Worm (Caenorhabditis elegans): Measurements from ENCODE around the gene C16C8.18.
A peak's percentile ranks its signal among the peaks of the same experiment; 100 is the strongest.

Gene C16C8.18

DNA sequence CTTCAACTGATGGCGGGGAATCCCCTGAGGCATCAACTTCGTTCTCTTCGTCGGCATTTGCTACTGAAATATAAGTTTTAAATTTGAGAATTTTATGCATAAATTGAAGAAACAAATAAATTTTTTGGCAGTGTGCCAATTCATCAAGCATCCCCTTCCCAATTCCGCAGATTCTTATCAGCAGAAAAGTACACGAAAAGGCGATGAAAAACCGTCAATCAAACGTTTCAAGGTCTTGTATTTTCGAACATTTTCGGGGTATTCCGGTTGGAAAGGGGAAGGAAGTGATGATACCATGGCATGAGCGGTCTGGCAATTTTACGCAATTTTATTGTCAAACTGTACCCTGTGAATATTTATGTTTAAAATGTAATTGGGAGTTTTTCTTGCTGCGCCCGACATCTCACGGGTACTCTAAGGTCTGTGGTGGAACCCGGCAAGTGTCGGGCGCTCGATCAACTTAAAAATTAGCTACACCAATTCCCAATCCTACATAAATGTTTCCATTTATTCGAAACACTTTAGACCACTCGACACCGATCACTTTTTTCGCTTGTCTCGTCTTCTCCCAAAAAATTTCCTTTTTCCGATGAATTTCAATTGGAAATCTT, 5.5 kb downstream of the C16C8.18 start:
- TF ChIP-seq pbrm-1 (GFP tag; IDR thresholded peaks at IDR 0.05): no peak
- no peak for TF ChIP-seq lin-26 (GFP tag; IDR thresholded peaks at IDR 0.05)
- no peak for TF ChIP-seq dpl-1 (GFP tag; optimal IDR thresholded peaks at IDR 0.05)
- peak; percentile 17 for TF ChIP-seq ets-4 (GFP tag; optimal IDR thresholded peaks at IDR 0.05)
- no peak for TF ChIP-seq rpc-1 (optimal IDR thresholded peaks at IDR 0.05)
- no peak for TF ChIP-seq rpc-1 (tag; optimal IDR thresholded peaks at IDR 0.05)
- no peak for TF ChIP-seq hmg-1.2 (GFP tag; IDR thresholded peaks at IDR 0.05)
- TF ChIP-seq nhr-80 (tag; optimal IDR thresholded peaks at IDR 0.05): peak; percentile 30
- TF ChIP-seq lin-35 (GFP tag; optimal IDR thresholded peaks at IDR 0.05): no peak
- no peak for TF ChIP-seq him-1 (tag; optimal IDR thresholded peaks at IDR 0.05)
- no peak for TF ChIP-seq nfyb-1 (GFP tag; IDR thresholded peaks at IDR 0.05)
- no peak for TF ChIP-seq ceh-79 (tag; optimal IDR thresholded peaks at IDR 0.05)
- no peak for TF ChIP-seq T07F8.4 (tag; optimal IDR thresholded peaks at IDR 0.05)
- no peak for TF ChIP-seq Y53F4B.3 (GFP tag; IDR thresholded peaks at IDR 0.05)
- no peak for TF ChIP-seq tlf-1 (GFP tag; optimal IDR thresholded peaks at IDR 0.05)
- TF ChIP-seq snpc-4 (GFP tag; optimal IDR thresholded peaks at IDR 0.05): no peak
- peak; percentile 3 to 75 (median 58) for TF ChIP-seq snpc-4 (tag; optimal IDR thresholded peaks at IDR 0.05)
- TF ChIP-seq nfya-2 (GFP tag; IDR thresholded peaks at IDR 0.05): no peak
- no peak for TF ChIP-seq lir-1 (GFP tag; conservative IDR thresholded peaks at IDR 0.05)
- TF ChIP-seq aptf-2 (GFP tag; conservative IDR thresholded peaks at IDR 0.05): no peak
- no peak for TF ChIP-seq lsl-1 (GFP tag; optimal IDR thresholded peaks at IDR 0.05)
- TF ChIP-seq ZK185.1 (tag; optimal IDR thresholded peaks at IDR 0.05; ENCODE audit: poor library complexity, severe bottlenecking): no peak
- no peak for TF ChIP-seq B0336.3 (GFP tag; IDR thresholded peaks at IDR 0.05)
- TF ChIP-seq dox-1 (GFP tag; IDR thresholded peaks at IDR 0.05): 0 out of 2 replicates have a peak, but pooled peaks have one; percentile 16

DNA sequence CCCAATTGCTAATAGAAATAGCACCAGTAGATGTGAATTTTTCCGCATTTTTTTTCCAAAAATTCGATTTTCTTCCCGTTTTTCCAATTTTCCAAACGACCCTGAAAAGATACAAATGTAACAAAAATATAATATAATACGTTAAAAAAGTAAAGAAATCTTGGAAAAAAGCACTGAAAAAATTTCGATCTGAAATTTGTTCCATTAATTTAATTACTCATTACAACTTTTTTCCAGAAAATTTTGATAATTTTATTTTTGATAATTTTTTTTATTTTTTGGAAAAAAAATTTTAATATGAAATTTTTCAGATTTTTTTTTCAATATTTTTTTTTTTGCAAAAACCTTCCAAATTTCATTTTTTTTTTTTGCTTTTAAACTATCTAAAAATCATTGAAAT, 6.9 kb downstream of the C16C8.18 start, which contains the start of gene skpo-2:
skpo-2 (minus strand) TSS at position 101 of the 400 bp plus-strand sequence.
- TF ChIP-seq mel-28 (tag; optimal IDR thresholded peaks at IDR 0.05; ENCODE audit: borderline replicate concordance) (no peak), unc-130 (GFP tag; optimal IDR thresholded peaks at IDR 0.05) (no peak)

DNA sequence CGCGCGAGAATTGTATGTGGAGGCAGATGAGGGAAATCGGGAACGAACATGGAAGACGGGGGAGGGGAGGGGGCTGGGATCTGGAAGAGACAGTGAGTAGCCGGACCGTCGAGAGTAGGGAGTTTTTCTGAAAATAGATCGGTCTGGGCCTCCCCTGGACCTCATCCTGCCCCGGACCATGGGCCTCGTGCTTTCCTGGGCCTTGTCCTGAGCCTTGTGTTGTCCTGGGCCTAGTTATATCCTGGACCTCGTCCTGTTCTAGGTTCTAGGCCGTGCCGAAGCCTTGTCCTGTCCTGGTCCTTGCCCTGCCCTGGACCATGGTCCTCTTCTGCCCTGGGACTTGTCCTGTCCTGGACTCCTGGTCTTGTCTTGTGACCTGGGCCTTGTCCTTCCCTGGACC, 7.9 kb downstream of the C16C8.18 start:
- TF ChIP-seq F23B12.7 (tag; optimal IDR thresholded peaks at IDR 0.05; ENCODE audit: insufficient read depth) (no peak), ceh-91 (GFP tag; IDR thresholded peaks at IDR 0.05) (no peak), B0336.3 (GFP tag; IDR thresholded peaks at IDR 0.05) (no peak), aptf-2 (GFP tag; conservative IDR thresholded peaks at IDR 0.05) (no peak), hlh-12 (tag; optimal IDR thresholded peaks at IDR 0.05) (no peak), aptf-3 (GFP tag; IDR thresholded peaks at IDR 0.05) (0 out of 2 replicates have a peak, but pooled peaks have one; percentile 46), Y53F4B.3 (GFP tag; IDR thresholded peaks at IDR 0.05) (no peak), hmg-1.2 (GFP tag; IDR thresholded peaks at IDR 0.05) (no peak), Y67H2A.10 (GFP tag; conservative IDR thresholded peaks at IDR 0.05) (no peak), bed-2 (GFP tag; IDR thresholded peaks at IDR 0.05) (no peak), B0019.2 (GFP tag; conservative IDR thresholded peaks at IDR 0.05) (no peak), zfh-2 (GFP tag; conservative IDR thresholded peaks at IDR 0.05) (peak; percentile 58), ama-1 (optimal IDR thresholded peaks at IDR 0.05) (no peak), ama-1 (GFP tag; optimal IDR thresholded peaks at IDR 0.05) (no peak), dpl-1 (GFP tag; optimal IDR thresholded peaks at IDR 0.05) (no peak), egrh-3 (GFP tag; IDR thresholded peaks at IDR 0.05) (peak; percentile 43; the same call in 1 of the 2 replicates), Y95B8A.8 (GFP tag; IDR thresholded peaks at IDR 0.05) (no peak), athp-1 (tag; optimal IDR thresholded peaks at IDR 0.05) (no peak), chd-7 (tag; optimal IDR thresholded peaks at IDR 0.05) (no peak), ceh-100 (GFP tag; IDR thresholded peaks at IDR 0.05) (no peak), hrde-1 (tag; optimal IDR thresholded peaks at IDR 0.05; ENCODE audit: borderline replicate concordance) (no peak), hsf-1 (GFP tag; IDR thresholded peaks at IDR 0.05) (no peak), ZK185.1 (tag; optimal IDR thresholded peaks at IDR 0.05; ENCODE audit: poor library complexity, severe bottlenecking) (no peak)
